Worm (Caenorhabditis elegans) whole organism, midembryonic: ENCODE measurements around the gene mel-32.
A peak's percentile ranks its signal among the peaks of the same experiment; 100 is the strongest.

Source experiments
- T22C8.4 ChIP-seq: fragments of 200-800 bp; sonication (Bioruptor generic); IDR thresholded peaks from 2 replicates; pipeline ENCODE4 v1.3.6; 2022; ENCODE audit warnings: missing genetic modification characterization, missing compliant biosample characterization
- cog-1 ChIP-seq: sonication (generic microtip); optimal IDR thresholded peaks from 2 replicates; lab custom pipeline; 2016; ENCODE audit warnings: missing genetic modification characterization, missing compliant biosample characterization
- flt-1 ChIP-seq: fragments of 200-800 bp; sonication (Bioruptor generic); IDR thresholded peaks from 2 replicates; pipeline ENCODE4 v1.3.6; 2022; ENCODE audit warnings: missing genetic modification characterization, missing compliant biosample characterization
- klf-2 ChIP-seq: fragments of 200-800 bp; sonication (Bioruptor generic); conservative IDR thresholded peaks from 2 replicates; pipeline ENCODE4 v1.3.6; 2022; ENCODE audit warnings: missing genetic modification reagents, missing genetic modification characterization, missing compliant biosample characterization
- med-1 ChIP-seq: sonication (generic microtip); optimal IDR thresholded peaks from 2 replicates; lab custom pipeline; 2017; ENCODE audit warnings: missing genetic modification characterization, mild to moderate bottlenecking, missing compliant biosample characterization, antibody characterized with exemption, missing genetic modification reagents; ENCODE audit not compliant: insufficient read depth
- ref-1 ChIP-seq: fragments of 200-800 bp; sonication (Bioruptor generic); conservative IDR thresholded peaks from 2 replicates; pipeline ENCODE4 v1.3.6; 2022; ENCODE audit warnings: missing genetic modification reagents, missing genetic modification characterization, missing compliant biosample characterization
- tab-1 ChIP-seq: fragments of 200-800 bp; sonication (Bioruptor generic); IDR thresholded peaks from 2 replicates; pipeline ENCODE4 v1.3.6; 2022; ENCODE audit warnings: missing genetic modification characterization, missing compliant biosample characterization
- ztf-23 ChIP-seq: fragments of 200-800 bp; sonication (Bioruptor generic); IDR thresholded peaks from 2 replicates; pipeline ENCODE4 v1.3.6; 2022; ENCODE audit warnings: missing genetic modification reagents, missing genetic modification characterization, missing compliant biosample characterization
- ztf-29 ChIP-seq: fragments of 200-800 bp; sonication (Bioruptor generic); IDR thresholded peaks from 2 replicates; pipeline ENCODE4 v1.3.6; 2022; ENCODE audit warnings: missing genetic modification reagents, missing genetic modification characterization, missing compliant biosample characterization

mel-32 gene

ce11 chrIII:6422721-6423120 lies 20.1 kb downstream of the mel-32 start:
- TF ChIP-seq med-1 (GFP tag; lab: Kevin White, UChicago), result no peak
- no peak for TF ChIP-seq cog-1
- TF ChIP-seq ref-1 (GFP tag; lab: Robert Waterston, UW), result no peak
- no peak for TF ChIP-seq flt-1
- TF ChIP-seq ztf-23, result no peak
- no peak for TF ChIP-seq T22C8.4 (GFP tag; lab: Robert Waterston, UW)
- no peak for TF ChIP-seq klf-2 (GFP tag; lab: Robert Waterston, UW)

- TF ChIP-seq klf-2 (GFP tag; lab: Robert Waterston, UW) (no peak), flt-1 (no peak), cog-1 (no peak), ztf-23 (no peak), med-1 (GFP tag; lab: Kevin White, UChicago) (no peak), T22C8.4 (GFP tag; lab: Robert Waterston, UW) (no peak), ztf-29 (GFP tag; lab: Robert Waterston, UW) (no peak), tab-1 (no peak), ref-1 (GFP tag; lab: Robert Waterston, UW) (no peak)
Measured at ce11 chrIII:6421973-6422511, 20.8 kb downstream of the mel-32 start.

- no peak for TF ChIP-seq ref-1 (GFP tag; lab: Robert Waterston, UW)
Measured at ce11 chrIII:6421473-6421872, 21.3 kb downstream of the mel-32 start.

ce11 chrIII:6420995-6421404 lies 21.8 kb downstream of the mel-32 start:
- TF ChIP-seq ref-1 (GFP tag; lab: Robert Waterston, UW) (no peak), ztf-29 (GFP tag; lab: Robert Waterston, UW) (peak; percentile 39; the same call in 1 of the 2 replicates), cog-1 (peak; percentile 33), klf-2 (GFP tag; lab: Robert Waterston, UW) (no peak), tab-1 (no peak), flt-1 (0 out of 2 replicates have a peak, but pooled peaks have one; percentile 8), ztf-23 (no peak), med-1 (GFP tag; lab: Kevin White, UChicago) (no peak), T22C8.4 (GFP tag; lab: Robert Waterston, UW) (no peak)

ce11 chrIII:6420201-6420600 lies 22.6 kb downstream of the mel-32 start:
- TF ChIP-seq flt-1, result no peak
- TF ChIP-seq T22C8.4 (GFP tag; lab: Robert Waterston, UW), result no peak
- no peak for TF ChIP-seq klf-2 (GFP tag; lab: Robert Waterston, UW)
- no peak for TF ChIP-seq cog-1
- no peak for TF ChIP-seq med-1 (GFP tag; lab: Kevin White, UChicago)

ce11 chrIII:6419409-6419944 lies 23.3 kb downstream of the mel-32 start, which contains the start of gene atgl-1:
Gene atgl-1, minus strand, starts transcription at chrIII:6419459.
- TF ChIP-seq ztf-23 (no peak), med-1 (GFP tag; lab: Kevin White, UChicago) (no peak), flt-1 (no peak), ztf-29 (GFP tag; lab: Robert Waterston, UW) (no peak), T22C8.4 (GFP tag; lab: Robert Waterston, UW) (no peak), ref-1 (GFP tag; lab: Robert Waterston, UW) (no peak), tab-1 (no peak), klf-2 (GFP tag; lab: Robert Waterston, UW) (no peak), cog-1 (no peak)

- TF ChIP-seq ref-1 (GFP tag; lab: Robert Waterston, UW) (no peak), med-1 (GFP tag; lab: Kevin White, UChicago) (no peak), T22C8.4 (GFP tag; lab: Robert Waterston, UW) (no peak), tab-1 (no peak), flt-1 (no peak), ztf-29 (GFP tag; lab: Robert Waterston, UW) (no peak), cog-1 (no peak)
Measured at ce11 chrIII:6418254-6418653, 24.5 kb downstream of the mel-32 start.

- TF ChIP-seq flt-1, result no peak
- TF ChIP-seq ztf-23, result no peak
- no peak for TF ChIP-seq ztf-29 (GFP tag; lab: Robert Waterston, UW)
- no peak for TF ChIP-seq cog-1
- TF ChIP-seq ref-1 (GFP tag; lab: Robert Waterston, UW), result no peak
- no peak for TF ChIP-seq med-1 (GFP tag; lab: Kevin White, UChicago)
- TF ChIP-seq klf-2 (GFP tag; lab: Robert Waterston, UW), result no peak
- TF ChIP-seq T22C8.4 (GFP tag; lab: Robert Waterston, UW), result no peak
- TF ChIP-seq tab-1, result no peak
Measured at ce11 chrIII:6415306-6415973, 27.4 kb downstream of the mel-32 start, which contains the start of gene nas-4. Gene nas-4, minus strand, starts transcription at chrIII:6415656.

ce11 chrIII:6411914-6412313 lies 30.9 kb downstream of the mel-32 start, which contains the start of gene C05D11.5:
Gene C05D11.5, minus strand, starts transcription at chrIII:6412014.
- TF ChIP-seq cog-1, result no peak
- TF ChIP-seq ztf-23, result no peak
- TF ChIP-seq ztf-29 (GFP tag; lab: Robert Waterston, UW), result no peak
- no peak for TF ChIP-seq T22C8.4 (GFP tag; lab: Robert Waterston, UW)
- TF ChIP-seq klf-2 (GFP tag; lab: Robert Waterston, UW), result no peak
- no peak for TF ChIP-seq flt-1
- no peak for TF ChIP-seq ref-1 (GFP tag; lab: Robert Waterston, UW)
- TF ChIP-seq med-1 (GFP tag; lab: Kevin White, UChicago), result no peak
- no peak for TF ChIP-seq tab-1

- TF ChIP-seq flt-1 (no peak), ref-1 (GFP tag; lab: Robert Waterston, UW) (no peak), ztf-29 (GFP tag; lab: Robert Waterston, UW) (no peak), klf-2 (GFP tag; lab: Robert Waterston, UW) (no peak)
Measured at ce11 chrIII:6411430-6411829, 31.4 kb downstream of the mel-32 start.
